Fruit fly (Drosophila melanogaster) whole organism, embryonic: ENCODE results near the gene CG11149.

Experiments
- Asciz ChIP-seq: fragments of 200-800 bp; sonication (Bioruptor generic); optimal IDR thresholded peaks from 2 replicates; lab custom pipeline; 2017; ENCODE audit warnings: missing biosample characterization, mild to moderate bottlenecking, missing genetic modification characterization, missing genetic modification reagents
- B-H1 ChIP-seq: fragments of 200-800 bp; sonication (Bioruptor generic); IDR thresholded peaks from 3 replicates; pipeline ENCODE4 v1.3.6; 2022; ENCODE audit warnings: missing biosample characterization, missing genetic modification characterization
- Bgb ChIP-seq: fragments of 200-800 bp; sonication (Bioruptor generic); IDR thresholded peaks from 2 replicates; pipeline ENCODE4 v1.3.6; 2022; ENCODE audit warnings: missing biosample characterization, missing genetic modification characterization; ENCODE audit not compliant: partially characterized antibody
- CG10431 ChIP-seq: fragments of 200-800 bp; sonication (Bioruptor generic); optimal IDR thresholded peaks from 3 replicates; lab custom pipeline; 2018; ENCODE audit warnings: missing biosample characterization, mild to moderate bottlenecking, missing genetic modification characterization
- CG10979 ChIP-seq: fragments of 200-800 bp; sonication (Bioruptor generic); optimal IDR thresholded peaks from 2 replicates; lab custom pipeline; 2018; ENCODE audit warnings: missing biosample characterization, mild to moderate bottlenecking, missing genetic modification characterization, moderate library complexity
- CG11695 ChIP-seq: fragments of 200-800 bp; sonication (Bioruptor generic); IDR thresholded peaks from 3 replicates; pipeline ENCODE4 v1.3.6; 2022; ENCODE audit warnings: missing biosample characterization, missing genetic modification characterization
- CG12071 ChIP-seq: fragments of 200-800 bp; sonication (Bioruptor generic); optimal IDR thresholded peaks from 3 replicates; lab custom pipeline; 2018; ENCODE audit warnings: missing biosample characterization, mild to moderate bottlenecking, missing genetic modification characterization
- CG12744 ChIP-seq: fragments of 200-800 bp; sonication (Bioruptor generic); optimal IDR thresholded peaks from 2 replicates; lab custom pipeline; 2016; ENCODE audit warnings: missing biosample characterization, missing genetic modification characterization
- CG13296 ChIP-seq: fragments of 200-800 bp; sonication (Bioruptor generic); optimal IDR thresholded peaks from 3 replicates; lab custom pipeline; 2018; ENCODE audit warnings: missing biosample characterization, mild to moderate bottlenecking, missing genetic modification characterization
- CG13775 ChIP-seq: fragments of 200-800 bp; sonication (Bioruptor generic); optimal IDR thresholded peaks from 3 replicates; lab custom pipeline; 2017; ENCODE audit warnings: missing biosample characterization, mild to moderate bottlenecking, missing genetic modification characterization
- CG14050 ChIP-seq: fragments of 200-800 bp; sonication (Bioruptor generic); IDR thresholded peaks from 3 replicates; pipeline ENCODE4 v1.3.6; 2022; ENCODE audit warnings: missing biosample characterization, missing genetic modification characterization
- CG15514 ChIP-seq: fragments of 200-800 bp; sonication (Bioruptor generic); optimal IDR thresholded peaks from 3 replicates; lab custom pipeline; 2017; ENCODE audit warnings: missing biosample characterization, missing genetic modification characterization, mild to moderate bottlenecking, moderate library complexity, missing genetic modification reagents
- CG16863 ChIP-seq: fragments of 200-800 bp; sonication (Bioruptor generic); optimal IDR thresholded peaks from 3 replicates; lab custom pipeline; 2016; ENCODE audit warnings: missing biosample characterization, missing genetic modification characterization
- CG17186 ChIP-seq: fragments of 200-800 bp; sonication (Bioruptor generic); optimal IDR thresholded peaks from 3 replicates; lab custom pipeline; 2017; ENCODE audit warnings: missing biosample characterization, missing genetic modification reagents, missing genetic modification characterization
- CG2199 ChIP-seq: fragments of 200-800 bp; sonication (Bioruptor generic); IDR thresholded peaks from 3 replicates; pipeline ENCODE4 v1.3.6; 2022; ENCODE audit warnings: missing biosample characterization, missing genetic modification characterization
- CG2889 ChIP-seq: fragments of 200-800 bp; sonication (Bioruptor generic); IDR thresholded peaks from 3 replicates; pipeline ENCODE4 v1.3.6; 2022; ENCODE audit warnings: missing biosample characterization, missing genetic modification characterization
- CG31224 ChIP-seq: fragments of 200-800 bp; sonication (Bioruptor generic); IDR thresholded peaks from 2 replicates; pipeline ENCODE4 v1.3.6; 2022; ENCODE audit warnings: missing biosample characterization, missing genetic modification characterization
- CG33213 ChIP-seq: fragments of 200-800 bp; sonication (Bioruptor generic); optimal IDR thresholded peaks from 3 replicates; lab custom pipeline; 2016; ENCODE audit warnings: missing biosample characterization, missing genetic modification characterization
- CG34422 ChIP-seq: fragments of 200-800 bp; sonication (Bioruptor generic); IDR thresholded peaks from 3 replicates; pipeline ENCODE4 v1.3.6; 2022; ENCODE audit warnings: missing biosample characterization, missing genetic modification characterization
- CG4617 ChIP-seq: fragments of 200-800 bp; sonication (Bioruptor generic); optimal IDR thresholded peaks from 3 replicates; lab custom pipeline; 2016; ENCODE audit warnings: missing biosample characterization, missing genetic modification characterization, borderline replicate concordance
- CG4730 ChIP-seq: fragments of 200-800 bp; sonication (Bioruptor generic); IDR thresholded peaks from 2 replicates; pipeline ENCODE4 v1.3.6; 2022; ENCODE audit warnings: missing biosample characterization, missing genetic modification characterization
- CG4820 ChIP-seq: fragments of 200-800 bp; sonication (Bioruptor generic); optimal IDR thresholded peaks from 3 replicates; lab custom pipeline; 2016; ENCODE audit warnings: missing biosample characterization, missing genetic modification characterization
- CG8478 ChIP-seq: fragments of >200 bp; optimal IDR thresholded peaks from 2 replicates; lab custom pipeline; 2018
- Camta ChIP-seq: fragments of 200-800 bp; sonication (Bioruptor generic); optimal IDR thresholded peaks from 2 replicates; lab custom pipeline; 2016; ENCODE audit warnings: missing biosample characterization, missing genetic modification characterization
- D19A ChIP-seq: fragments of 200-800 bp; optimal IDR thresholded peaks from 3 replicates; lab custom pipeline; 2019; ENCODE audit warnings: missing biosample characterization, mild to moderate bottlenecking, missing genetic modification characterization, moderate library complexity
- Dek ChIP-seq: fragments of 200-800 bp; sonication (Bioruptor generic); optimal IDR thresholded peaks from 3 replicates; lab custom pipeline; 2019; ENCODE audit warnings: missing biosample characterization, mild to moderate bottlenecking, missing genetic modification characterization, moderate library complexity
- Dip2 ChIP-seq: fragments of 200-800 bp; sonication (Bioruptor generic); IDR thresholded peaks from 2 replicates; pipeline ENCODE4 v1.3.6; 2022; ENCODE audit warnings: missing biosample characterization, missing genetic modification characterization
- Eip74EF ChIP-seq, 2 experiments: fragments of 200-800 bp in 1 of 2; fragments of >200 bp in 1 of 2; sonication (Bioruptor generic) in 1 of 2; optimal IDR thresholded peaks; 2 replicates each; lab custom pipeline; 2017 to 2019; ENCODE audit warnings: missing biosample characterization in 2 of 2, missing genetic modification characterization in 2 of 2, mild to moderate bottlenecking in 1 of 2, moderate library complexity in 1 of 2
- Ets97D ChIP-seq: fragments of 200-800 bp; sonication (Bioruptor generic); optimal IDR thresholded peaks from 3 replicates; lab custom pipeline; 2016; ENCODE audit warnings: missing biosample characterization, missing genetic modification characterization
- GATAe ChIP-seq: fragments of 200-800 bp; sonication (Bioruptor generic); conservative IDR thresholded peaks from 2 replicates; pipeline ENCODE4 v1.3.6; 2022; ENCODE audit warnings: missing biosample characterization, missing genetic modification characterization
- Mrtf ChIP-seq: fragments of 200-800 bp; sonication (Bioruptor generic); IDR thresholded peaks from 3 replicates; pipeline ENCODE4 v1.3.6; 2022; ENCODE audit warnings: missing biosample characterization, missing genetic modification characterization
- Myb ChIP-seq: fragments of 200-800 bp; sonication (Bioruptor generic); optimal IDR thresholded peaks from 2 replicates; lab custom pipeline; 2016; ENCODE audit warnings: missing biosample characterization, missing genetic modification characterization
- Oaz ChIP-seq: fragments of 200-800 bp; sonication (Bioruptor generic); IDR thresholded peaks from 2 replicates; pipeline ENCODE4 v1.3.6; 2022; ENCODE audit warnings: missing biosample characterization, missing genetic modification characterization
- Usf ChIP-seq: fragments of 200-800 bp; sonication (Bioruptor generic); optimal IDR thresholded peaks from 2 replicates; lab custom pipeline; 2017; ENCODE audit warnings: missing genotype, missing biosample characterization, missing genetic modification characterization
- Vsx1 ChIP-seq: fragments of 200-800 bp; sonication (Bioruptor generic); optimal IDR thresholded peaks from 2 replicates; lab custom pipeline; 2017; ENCODE audit warnings: missing biosample characterization, mild to moderate bottlenecking, missing genetic modification characterization, missing genetic modification reagents
- ab ChIP-seq: fragments of 200-800 bp; sonication (Bioruptor generic); optimal IDR thresholded peaks from 2 replicates; lab custom pipeline; 2016; ENCODE audit warnings: missing biosample characterization, missing genetic modification characterization
- bowl ChIP-seq: fragments of 200-800 bp; sonication (Bioruptor generic); IDR thresholded peaks from 2 replicates; pipeline ENCODE4 v1.3.6; 2022; ENCODE audit warnings: missing biosample characterization, missing genetic modification characterization
- cad ChIP-seq: fragments of >200 bp; optimal IDR thresholded peaks from 2 replicates; lab custom pipeline; 2017; ENCODE audit warnings: missing biosample characterization, missing genetic modification characterization
- cwo ChIP-seq: fragments of 200-800 bp; sonication (Bioruptor generic); optimal IDR thresholded peaks from 3 replicates; lab custom pipeline; 2017; ENCODE audit warnings: missing biosample characterization, missing genetic modification characterization, mild to moderate bottlenecking, moderate library complexity, missing genetic modification reagents
- hb ChIP-seq: fragments of 200-800 bp; sonication (Bioruptor generic); IDR thresholded peaks from 3 replicates; pipeline ENCODE4 v1.3.6; 2022; ENCODE audit warnings: missing biosample characterization, missing genetic modification characterization; ENCODE audit not compliant: partially characterized antibody
- kni ChIP-seq: fragments of 200-800 bp; sonication (Bioruptor generic); optimal IDR thresholded peaks from 3 replicates; lab custom pipeline; 2017; ENCODE audit warnings: mild to moderate bottlenecking, missing biosample characterization, missing genetic modification reagents, missing genetic modification characterization
- lov ChIP-seq, 2 experiments: fragments of 200-800 bp in 1 of 2; fragments of >200 bp in 1 of 2; sonication (Bioruptor generic) in 1 of 2; IDR thresholded peaks in 1 of 2; optimal IDR thresholded peaks in 1 of 2; 2 replicates in 1 of 2; 3 replicates in 1 of 2; pipeline versions ENCODE4 v1.3.6 to Lab custom; 2017 to 2022; ENCODE audit warnings: missing biosample characterization in 1 of 2, missing genetic modification characterization in 1 of 2
- p53 ChIP-seq: fragments of 200-800 bp; sonication (Bioruptor generic); optimal IDR thresholded peaks from 2 replicates; lab custom pipeline; 2016; ENCODE audit warnings: missing biosample characterization, missing genetic modification characterization
- pan ChIP-seq, 4 experiments: fragments of >200 bp in 3 of 4; fragments of 200-800 bp in 1 of 4; sonication (Bioruptor generic) in 1 of 4; optimal IDR thresholded peaks in 3 of 4; IDR thresholded peaks in 1 of 4; 2 replicates each; pipeline versions ENCODE4 v1.3.6 to Lab custom; 2017 to 2022; ENCODE audit warnings: missing biosample characterization in 2 of 4, missing genetic modification characterization in 2 of 4, mixed read lengths in 1 of 4
- pzg ChIP-seq: fragments of 200-800 bp; sonication (Bioruptor generic); optimal IDR thresholded peaks from 3 replicates; lab custom pipeline; 2018; ENCODE audit warnings: missing biosample characterization, mild to moderate bottlenecking, missing genetic modification characterization, moderate library complexity
- sqz ChIP-seq: fragments of 200-800 bp; sonication (Bioruptor generic); optimal IDR thresholded peaks from 3 replicates; lab custom pipeline; 2018; ENCODE audit warnings: missing biosample characterization, mild to moderate bottlenecking, missing genetic modification characterization
- stwl ChIP-seq: fragments of 200-800 bp; sonication (Bioruptor generic); optimal IDR thresholded peaks from 3 replicates; lab custom pipeline; 2018; ENCODE audit warnings: missing biosample characterization, mild to moderate bottlenecking, missing genetic modification characterization, moderate library complexity
- usp ChIP-seq: fragments of >200 bp; optimal IDR thresholded peaks from 2 replicates; lab custom pipeline; 2017; ENCODE audit warnings: missing biosample characterization, missing genetic modification characterization
- zen ChIP-seq: fragments of 200-800 bp; sonication (Bioruptor generic); optimal IDR thresholded peaks from 3 replicates; lab custom pipeline; 2018; ENCODE audit warnings: missing biosample characterization, mild to moderate bottlenecking, missing genetic modification characterization, moderate library complexity

CG11149 gene

dm6 chr2L:5723859-5724475 is 3.3 kb upstream of the CG11149 start (continued):
- no peak for TF ChIP-seq Dip2 (GFP tag; lab: Robert Waterston, UW)
- peak; percentile 4 for TF ChIP-seq CG4820
- peak; percentile 9 for TF ChIP-seq CG13775
- TF ChIP-seq CG2199, result peak; percentile 59; the same call in 1 of the 3 replicates
- TF ChIP-seq Asciz (GFP tag; lab: Kevin White, UChicago), result no peak
- no peak for TF ChIP-seq bowl (GFP tag; lab: Robert Waterston, UW)
- TF ChIP-seq CG2889, result no peak
- no peak for TF ChIP-seq Usf (GFP tag; lab: Kevin White, UChicago)
- TF ChIP-seq pan (optimal IDR thresholded peaks at IDR 0.05; lab: Kevin White, UChicago), result no peak
- TF ChIP-seq pan (GFP tag; optimal IDR thresholded peaks at IDR 0.05 in 1 of 2, IDR thresholded peaks at IDR 0.05 in 1 of 2), result no peak
- peak; percentile 4 for TF ChIP-seq CG17186 (GFP tag; lab: Kevin White, UChicago)
- 0 out of 3 replicates have a peak, but pooled peaks have one; percentile 15 for TF ChIP-seq CG11695
- TF ChIP-seq lov (optimal IDR thresholded peaks at IDR 0.05; lab: Kevin White, UChicago), result no peak
- no peak for TF ChIP-seq lov (GFP tag; IDR thresholded peaks at IDR 0.05; lab: Robert Waterston, UW)
- TF ChIP-seq CG10431, result no peak
- TF ChIP-seq Oaz, result no peak
- no peak for TF ChIP-seq usp (GFP tag; lab: Kevin White, UChicago)
- no peak for TF ChIP-seq CG8478 (lab: Kevin White, UChicago)
- no peak for TF ChIP-seq Dek
- no peak for TF ChIP-seq CG10979
- no peak for TF ChIP-seq CG4617
- no peak for TF ChIP-seq sqz (GFP tag; lab: Kevin White, UChicago)
- TF ChIP-seq CG34422 (GFP tag; lab: Robert Waterston, UW), result no peak
- no peak for TF ChIP-seq cwo (GFP tag; lab: Kevin White, UChicago)
- no peak for TF ChIP-seq hb (GFP tag; lab: Robert Waterston, UW)
- TF ChIP-seq CG14050 (GFP tag; lab: Robert Waterston, UW), result no peak
- TF ChIP-seq Bgb (GFP tag; lab: Robert Waterston, UW), result peak; percentile 29; the same call in 1 of the 2 replicates
- no peak for TF ChIP-seq CG12071 (GFP tag; lab: Kevin White, UChicago)
- no peak for TF ChIP-seq CG12744 (GFP tag; lab: Kevin White, UChicago)
- peak; percentile 40 for TF ChIP-seq zen (tag; lab: Kevin White, UChicago)
- TF ChIP-seq Mrtf (GFP tag; lab: Robert Waterston, UW), result no peak
- TF ChIP-seq ab (GFP tag; lab: Kevin White, UChicago), result no peak
- no peak for TF ChIP-seq p53 (GFP tag; lab: Kevin White, UChicago)
- TF ChIP-seq CG31224, result no peak
- peak; percentile 15 for TF ChIP-seq D19A
- no peak for TF ChIP-seq GATAe (GFP tag; lab: Robert Waterston, UW)
- peak; percentile 83 for TF ChIP-seq Myb (GFP tag; lab: Kevin White, UChicago)
- no peak for TF ChIP-seq kni (GFP tag; lab: Kevin White, UChicago)
- TF ChIP-seq cad, result no peak
- peak; percentile 51 for TF ChIP-seq stwl (tag; lab: Kevin White, UChicago)
- TF ChIP-seq CG15514 (GFP tag; lab: Kevin White, UChicago), result peak; percentile 55
- TF ChIP-seq CG4730 (GFP tag; lab: Robert Waterston, UW), result no peak
- no peak for TF ChIP-seq CG16863 (GFP tag; lab: Kevin White, UChicago)
- no peak for TF ChIP-seq Camta (GFP tag; lab: Kevin White, UChicago)
- no peak for TF ChIP-seq CG33213 (GFP tag; lab: Kevin White, UChicago)
- peak; percentile 10 for TF ChIP-seq Vsx1 (GFP tag; lab: Kevin White, UChicago)
- no peak for TF ChIP-seq CG13296 (GFP tag; lab: Kevin White, UChicago)
- TF ChIP-seq Ets97D (GFP tag; lab: Kevin White, UChicago), result peak; percentile 41
- TF ChIP-seq Eip74EF (GFP tag; optimal IDR thresholded peaks at IDR 0.05; lab: Kevin White, UChicago), result no peak
- TF ChIP-seq B-H1 (GFP tag; lab: Robert Waterston, UW), result no peak
- peak; percentile 57 for TF ChIP-seq pzg (GFP tag; lab: Kevin White, UChicago)
